Fruit fly (Drosophila melanogaster) whole organism, prepupa: ENCODE measurements around the gene CG14253.

Source experiments
- CG15336 ChIP-seq: fragments of 200-800 bp; sonication (Bioruptor generic); IDR thresholded peaks from 2 replicates; pipeline ENCODE4 v1.3.6; 2022; ENCODE audit warnings: missing biosample characterization, missing genetic modification characterization
- CG32006 ChIP-seq: fragments of 200-800 bp; sonication (Bioruptor generic); optimal IDR thresholded peaks from 3 replicates; lab custom pipeline; 2017; ENCODE audit warnings: missing biosample characterization, mild to moderate bottlenecking, missing genetic modification characterization
- CG34406 ChIP-seq: fragments of 200-800 bp; sonication (Bioruptor generic); optimal IDR thresholded peaks from 3 replicates; lab custom pipeline; 2016; ENCODE audit warnings: missing biosample characterization, missing genetic modification characterization
- CG4318 ChIP-seq: fragments of 200-800 bp; sonication (Bioruptor generic); optimal IDR thresholded peaks from 3 replicates; lab custom pipeline; 2017; ENCODE audit warnings: missing biosample characterization, mild to moderate bottlenecking, missing genetic modification characterization
- CG6163 ChIP-seq: fragments of 200-800 bp; sonication (Bioruptor generic); IDR thresholded peaks from 3 replicates; pipeline ENCODE4 v1.3.6; 2022; ENCODE audit warnings: missing biosample characterization, missing genetic modification characterization
- CG6276 ChIP-seq: fragments of 200-800 bp; sonication (Bioruptor generic); optimal IDR thresholded peaks from 2 replicates; lab custom pipeline; 2017; ENCODE audit warnings: missing biosample characterization, mild to moderate bottlenecking, missing genetic modification characterization
- CG8119 ChIP-seq: fragments of 200-800 bp; sonication (Bioruptor generic); IDR thresholded peaks from 3 replicates; pipeline ENCODE4 v1.3.6; 2022; ENCODE audit warnings: missing biosample characterization, missing genetic modification characterization
- Eip78C ChIP-seq: fragments of 200-800 bp; sonication (Bioruptor generic); peaks from one replicate; lab custom pipeline; 2016; ENCODE audit warnings: missing biosample characterization, missing genetic modification characterization
- Hr38 ChIP-seq: sonication (Bioruptor generic); optimal IDR thresholded peaks from 2 replicates; lab custom pipeline; 2016; ENCODE audit warnings: missing biosample characterization, missing genetic modification characterization
- Hr39 ChIP-seq: fragments of 200-800 bp; sonication (Bioruptor generic); optimal IDR thresholded peaks from 2 replicates; lab custom pipeline; 2016; ENCODE audit warnings: missing biosample characterization, missing genetic modification characterization
- Hr4 ChIP-seq: fragments of 200-800 bp; sonication (Bioruptor generic); optimal IDR thresholded peaks from 3 replicates; lab custom pipeline; 2016; ENCODE audit warnings: missing biosample characterization, missing genetic modification characterization
- Met ChIP-seq: fragments of 200-800 bp; sonication (Bioruptor generic); optimal IDR thresholded peaks from 3 replicates; lab custom pipeline; 2016; ENCODE audit warnings: missing biosample characterization, missing genetic modification characterization
- OdsH ChIP-seq: fragments of 200-800 bp; sonication (Bioruptor generic); optimal IDR thresholded peaks from 3 replicates; lab custom pipeline; 2016; ENCODE audit warnings: missing biosample characterization, missing genetic modification characterization
- Sox14 ChIP-seq: fragments of 200-800 bp; sonication (Bioruptor generic); optimal IDR thresholded peaks from 3 replicates; lab custom pipeline; 2016; ENCODE audit warnings: missing biosample characterization, missing genetic modification characterization
- eg ChIP-seq: fragments of 200-800 bp; sonication (Bioruptor generic); IDR thresholded peaks from 3 replicates; pipeline ENCODE4 v1.3.6; 2022; ENCODE audit warnings: missing biosample characterization, missing genetic modification characterization
- spab ChIP-seq: fragments of 200-800 bp; sonication (Bioruptor generic); optimal IDR thresholded peaks from 2 replicates; lab custom pipeline; 2017; ENCODE audit warnings: missing biosample characterization, mild to moderate bottlenecking, missing genetic modification characterization, missing genetic modification reagents
- vri ChIP-seq: fragments of 200-800 bp; sonication (Bioruptor generic); optimal IDR thresholded peaks from 3 replicates; lab custom pipeline; 2016; ENCODE audit warnings: missing biosample characterization, mild to moderate bottlenecking, missing genetic modification characterization

CG14253 gene

DNA sequence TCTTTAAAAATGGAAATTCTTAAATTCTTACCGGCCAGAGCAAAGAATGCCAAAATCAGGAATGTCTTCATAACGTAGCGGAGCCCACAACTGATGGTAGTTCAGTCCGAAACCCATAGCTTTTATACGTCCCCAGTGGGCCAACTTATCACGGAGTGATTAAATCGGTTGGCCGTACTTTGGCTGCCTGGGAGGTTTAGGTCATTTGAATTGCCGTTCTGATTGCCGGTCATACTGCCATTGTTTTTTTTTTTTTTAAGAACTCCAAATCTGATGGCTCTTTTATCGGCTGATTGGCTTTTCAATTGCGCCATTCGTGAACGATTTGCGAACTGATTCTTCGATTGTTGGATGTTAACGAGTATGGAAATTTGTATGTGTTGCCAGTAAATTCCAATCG, 44.8 kb downstream of the CG14253 start, which contains the start of gene CG6277:
Gene CG6277, minus strand, starts transcription at position 101 of the 400 bp plus-strand sequence.
- TF ChIP-seq CG4318, result no peak
- TF ChIP-seq vri (GFP tag; lab: Kevin White, UChicago), result peak; percentile 37

DNA sequence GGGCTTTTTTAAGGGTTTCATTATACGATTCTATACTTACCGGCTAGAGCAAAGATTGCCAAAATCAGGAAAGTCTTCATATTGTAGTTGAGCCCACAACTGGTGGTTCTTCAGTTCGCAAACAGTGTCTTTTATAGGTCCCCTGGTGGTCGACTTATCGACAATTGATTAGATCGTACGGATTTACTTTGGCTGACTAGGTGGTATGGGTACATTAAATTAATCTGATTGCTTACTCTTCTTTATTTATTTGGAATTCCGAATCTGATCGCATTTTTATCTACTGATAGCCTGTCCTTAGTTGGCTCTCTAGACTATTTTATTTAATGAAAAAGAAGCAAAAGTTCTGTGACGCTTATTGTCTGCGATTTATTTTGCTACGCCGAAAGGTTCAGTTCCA, 47.7 kb downstream of the CG14253 start, which contains the start of gene CG6271:
Gene CG6271, minus strand, starts transcription at position 101 of the 400 bp plus-strand sequence.
- TF ChIP-seq spab (no peak), Hr38 (GFP tag; lab: Kevin White, UChicago) (no peak)

DNA sequence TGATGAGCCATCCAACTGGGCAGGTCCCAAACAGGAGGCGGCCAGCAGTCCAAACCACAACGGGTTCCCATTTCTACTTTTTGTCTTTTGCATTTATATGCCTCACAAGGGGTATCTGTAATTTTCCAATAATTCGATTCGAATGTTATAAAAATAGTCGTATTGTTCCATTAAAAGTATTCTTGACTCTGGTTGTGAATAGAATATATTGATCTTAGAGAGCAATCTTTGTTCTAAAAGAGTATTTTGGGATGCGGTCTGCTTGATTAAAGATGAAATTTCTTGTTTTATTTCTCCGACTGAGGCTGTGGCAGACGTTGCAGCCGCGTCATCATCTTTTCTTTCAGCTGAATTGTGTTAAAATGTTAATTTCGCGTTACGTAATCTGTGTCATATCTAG, 55.6 kb downstream of the CG14253 start:
- TF ChIP-seq OdsH (peak; percentile 2), Hr39 (no peak), CG6163 (GFP tag; lab: Robert Waterston, UW) (peak; percentile 30; the same call in 1 of the 3 replicates), CG15336 (GFP tag; lab: Robert Waterston, UW) (0 out of 2 replicates have a peak, but pooled peaks have one; percentile 51), spab (no peak), CG6276 (GFP tag; lab: Kevin White, UChicago) (peak; percentile 51), CG34406 (GFP tag; lab: Kevin White, UChicago) (peak; percentile 17), Met (GFP tag; lab: Kevin White, UChicago) (no peak), CG8119 (GFP tag; lab: Robert Waterston, UW) (peak; percentile 51; the same call in 1 of the 3 replicates), CG32006 (GFP tag; lab: Kevin White, UChicago) (peak; percentile 51), Hr4 (GFP tag; lab: Kevin White, UChicago) (peak; percentile 23), Sox14 (no peak), eg (GFP tag; lab: Robert Waterston, UW) (peak; percentile 41; the same call in 1 of the 3 replicates), Eip78C (GFP tag; lab: Kevin White, UChicago) (peak; percentile 68)
